Worm (Caenorhabditis elegans) whole organism, early embryonic: Measurements from ENCODE around the gene idpp-5.

ENCODE experiments used
- B0310.2 ChIP-seq: sonication (generic microtip); optimal IDR thresholded peaks from 2 replicates; lab custom pipeline; 2016; ENCODE audit warnings: mild to moderate bottlenecking, missing genetic modification characterization, missing compliant biosample characterization
- aly-1 ChIP-seq: sonication (generic microtip); optimal IDR thresholded peaks from 2 replicates; lab custom pipeline; 2016; ENCODE audit warnings: missing genetic modification characterization, missing compliant biosample characterization
- ama-1 ChIP-seq: fragments of 150-350 bp; optimal IDR thresholded peaks from 2 replicates; lab custom pipeline; 2014
- ceh-13 ChIP-seq: fragments of 200-800 bp; sonication (Bioruptor generic); optimal IDR thresholded peaks from 2 replicates; lab custom pipeline; 2018; ENCODE audit warnings: mild to moderate bottlenecking, missing genetic modification characterization, missing compliant biosample characterization
- flt-1 ChIP-seq: fragments of 200-800 bp; sonication (Bioruptor generic); IDR thresholded peaks from 2 replicates; pipeline ENCODE4 v1.3.6; 2022; ENCODE audit warnings: missing genetic modification characterization, missing compliant biosample characterization
- hmg-4 ChIP-seq: fragments of 200-800 bp; sonication (Bioruptor generic); optimal IDR thresholded peaks from 2 replicates; lab custom pipeline; 2018; ENCODE audit warnings: mild to moderate bottlenecking, missing genetic modification characterization, missing compliant biosample characterization
- pes-1 ChIP-seq: fragments of 200-800 bp; sonication (Bioruptor generic); IDR thresholded peaks from 2 replicates; pipeline ENCODE4 v1.3.6; 2022; ENCODE audit warnings: missing genetic modification reagents, missing genetic modification characterization, missing compliant biosample characterization
- scrt-1 ChIP-seq: fragments of 200-800 bp; sonication (Bioruptor generic); IDR thresholded peaks from 2 replicates; pipeline ENCODE4 v1.3.6; 2022; ENCODE audit warnings: missing genetic modification characterization, missing compliant biosample characterization
- sea-1 ChIP-seq: fragments of 200-800 bp; sonication (Bioruptor generic); conservative IDR thresholded peaks from 2 replicates; pipeline ENCODE4 v1.3.6; 2022; ENCODE audit warnings: missing genetic modification characterization, missing compliant biosample characterization
- tbx-11 ChIP-seq: fragments of 200-800 bp; sonication (Bioruptor generic); IDR thresholded peaks from 2 replicates; pipeline ENCODE4 v1.3.6; 2022; ENCODE audit warnings: missing genetic modification characterization, missing compliant biosample characterization
- tra-4 ChIP-seq: sonication (generic microtip); optimal IDR thresholded peaks from 2 replicates; lab custom pipeline; 2017; ENCODE audit warnings: missing genetic modification characterization, missing compliant biosample characterization

ce11 chrX:3824443-3824842, 31.8 kb upstream of the idpp-5 start:
- TF ChIP-seq tra-4 (tag; lab: Kevin White, UChicago) = no peak
- TF ChIP-seq tbx-11 (GFP tag; lab: Robert Waterston, UW) = no peak
- no peak for TF ChIP-seq ama-1
- TF ChIP-seq hmg-4 = no peak
- TF ChIP-seq sea-1 (GFP tag; lab: Robert Waterston, UW) = no peak
- TF ChIP-seq flt-1 (GFP tag; lab: Robert Waterston, UW) = no peak
- TF ChIP-seq ceh-13 (GFP tag; lab: Kevin White, UChicago) = no peak
- no peak for TF ChIP-seq B0310.2 (tag; lab: Kevin White, UChicago)
- no peak for TF ChIP-seq aly-1
- no peak for TF ChIP-seq scrt-1 (GFP tag; lab: Robert Waterston, UW)
- no peak for TF ChIP-seq pes-1 (GFP tag; lab: Robert Waterston, UW)
